Fruit fly (Drosophila melanogaster) whole organism, pupa: ENCODE data around the gene CG3823.

Experiments used
- CG14655 ChIP-seq: fragments of 200-800 bp; sonication (Bioruptor generic); optimal IDR thresholded peaks from 3 replicates; lab custom pipeline; 2017; ENCODE audit warnings: mild to moderate bottlenecking, missing biosample characterization, missing genetic modification reagents, missing genetic modification characterization
- EcR ChIP-seq: fragments of 200-800 bp; sonication (Bioruptor generic); optimal IDR thresholded peaks from 3 replicates; lab custom pipeline; 2019; ENCODE audit warnings: missing biosample characterization, missing genetic modification characterization, mild to moderate bottlenecking, moderate library complexity, missing genetic modification reagents
- gl ChIP-seq: fragments of 200-800 bp; sonication (Bioruptor generic); optimal IDR thresholded peaks from 2 replicates; lab custom pipeline; 2018; ENCODE audit warnings: missing biosample characterization, mild to moderate bottlenecking, missing genetic modification characterization
- rn ChIP-seq: fragments of 200-800 bp; sonication (Bioruptor generic); IDR thresholded peaks from 2 replicates; pipeline ENCODE4 v1.3.6; 2022; ENCODE audit warnings: missing biosample characterization, missing genetic modification characterization

dm6 chrX:6304203-6304602 lies 428 bp downstream of the CG3823 start:
- TF ChIP-seq CG14655, result no peak
- no peak for TF ChIP-seq EcR (GFP tag; lab: Kevin White, UChicago)
- TF ChIP-seq rn, result no peak
- TF ChIP-seq gl (tag; lab: Kevin White, UChicago), result no peak
